Fruit fly (Drosophila melanogaster) whole organism, embryonic: Measurements from ENCODE around the gene CG18557.

Experiments used
- Asciz ChIP-seq: fragments of 200-800 bp; sonication (Bioruptor generic); optimal IDR thresholded peaks from 2 replicates; lab custom pipeline; 2017; ENCODE audit warnings: missing biosample characterization, mild to moderate bottlenecking, missing genetic modification characterization, missing genetic modification reagents
- BEAF-32 ChIP-seq: fragments of 200-800 bp; sonication (Bioruptor generic); optimal IDR thresholded peaks from 3 replicates; lab custom pipeline; 2017; ENCODE audit warnings: missing biosample characterization, missing genetic modification characterization, mild to moderate bottlenecking, moderate library complexity, missing genetic modification reagents
- BtbVII ChIP-seq: fragments of 200-800 bp; sonication (Bioruptor generic); optimal IDR thresholded peaks from 3 replicates; lab custom pipeline; 2017; ENCODE audit warnings: missing biosample characterization, mild to moderate bottlenecking, missing genetic modification characterization
- CG10431 ChIP-seq: fragments of 200-800 bp; sonication (Bioruptor generic); optimal IDR thresholded peaks from 3 replicates; lab custom pipeline; 2018; ENCODE audit warnings: missing biosample characterization, mild to moderate bottlenecking, missing genetic modification characterization
- CG11560 ChIP-seq: fragments of 200-800 bp; sonication (Bioruptor generic); IDR thresholded peaks from 3 replicates; pipeline ENCODE4 v1.3.6; 2022; ENCODE audit warnings: missing biosample characterization, missing genetic modification characterization
- CG11695 ChIP-seq: fragments of 200-800 bp; sonication (Bioruptor generic); IDR thresholded peaks from 3 replicates; pipeline ENCODE4 v1.3.6; 2022; ENCODE audit warnings: missing biosample characterization, missing genetic modification characterization
- CG14965 ChIP-seq: fragments of 200-800 bp; sonication (Bioruptor generic); optimal IDR thresholded peaks from 2 replicates; lab custom pipeline; 2016; ENCODE audit warnings: missing biosample characterization, missing genetic modification characterization, borderline replicate concordance
- CG15696 ChIP-seq: fragments of 200-800 bp; sonication (Bioruptor generic); optimal IDR thresholded peaks from 2 replicates; lab custom pipeline; 2019; ENCODE audit warnings: missing biosample characterization, mild to moderate bottlenecking, missing genetic modification characterization, moderate library complexity
- CG1602 ChIP-seq: fragments of 200-800 bp; sonication (Bioruptor generic); optimal IDR thresholded peaks from 3 replicates; lab custom pipeline; 2016; ENCODE audit warnings: missing biosample characterization, missing genetic modification characterization
- CG1832 ChIP-seq: fragments of 200-800 bp; sonication (Bioruptor generic); optimal IDR thresholded peaks from 2 replicates; lab custom pipeline; 2017; ENCODE audit warnings: missing biosample characterization, mild to moderate bottlenecking, missing genetic modification characterization, inconsistent platforms
- CG2889 ChIP-seq: fragments of 200-800 bp; sonication (Bioruptor generic); IDR thresholded peaks from 3 replicates; pipeline ENCODE4 v1.3.6; 2022; ENCODE audit warnings: missing biosample characterization, missing genetic modification characterization
- CG31441 ChIP-seq: fragments of 200-800 bp; sonication (Bioruptor generic); IDR thresholded peaks from 2 replicates; pipeline ENCODE4 v1.3.6; 2022; ENCODE audit warnings: missing biosample characterization, missing genetic modification characterization
- CG32772 ChIP-seq: fragments of 200-800 bp; sonication (Bioruptor generic); IDR thresholded peaks from 2 replicates; pipeline ENCODE4 v1.3.6; 2022; ENCODE audit warnings: missing biosample characterization, missing genetic modification characterization
- CG33557 ChIP-seq: fragments of 200-800 bp; sonication (Bioruptor generic); optimal IDR thresholded peaks from 2 replicates; lab custom pipeline; 2019; ENCODE audit warnings: missing biosample characterization, mild to moderate bottlenecking, missing genetic modification characterization, moderate library complexity
- CG6175 ChIP-seq: fragments of 200-800 bp; sonication (Bioruptor generic); IDR thresholded peaks from 3 replicates; pipeline ENCODE4 v1.3.6; 2022; ENCODE audit warnings: missing biosample characterization, missing genetic modification characterization
- D ChIP-seq, 2 experiments: fragments of 200-800 bp in 1 of 2; fragments of >200 bp in 1 of 2; sonication (Bioruptor generic) in 1 of 2; optimal IDR thresholded peaks; 2 replicates in 1 of 2; 3 replicates in 1 of 2; lab custom pipeline; 2017; ENCODE audit warnings: mild to moderate bottlenecking in 1 of 2, missing biosample characterization in 1 of 2, missing genetic modification characterization in 1 of 2, missing genetic modification reagents in 1 of 2
- Dfd ChIP-seq, 2 experiments: fragments of >200 bp; optimal IDR thresholded peaks; 2 replicates each; lab custom pipeline; 2017; ENCODE audit warnings: missing biosample characterization in 2 of 2, missing genetic modification characterization in 2 of 2
- ERR ChIP-seq: fragments of 200-800 bp; sonication (Bioruptor generic); optimal IDR thresholded peaks from 2 replicates; lab custom pipeline; 2016; ENCODE audit warnings: missing biosample characterization, missing genetic modification characterization
- Eip74EF ChIP-seq, 2 experiments: fragments of 200-800 bp in 1 of 2; fragments of >200 bp in 1 of 2; sonication (Bioruptor generic) in 1 of 2; optimal IDR thresholded peaks; 2 replicates each; lab custom pipeline; 2017 to 2019; ENCODE audit warnings: missing biosample characterization in 2 of 2, missing genetic modification characterization in 2 of 2, mild to moderate bottlenecking in 1 of 2, moderate library complexity in 1 of 2
- Fer1 ChIP-seq: fragments of 200-800 bp; sonication (Bioruptor generic); optimal IDR thresholded peaks from 2 replicates; lab custom pipeline; 2017; ENCODE audit warnings: missing biosample characterization, mild to moderate bottlenecking, missing genetic modification characterization
- Fer3 ChIP-seq: fragments of 200-800 bp; sonication (Bioruptor generic); optimal IDR thresholded peaks from 2 replicates; lab custom pipeline; 2018; ENCODE audit warnings: missing biosample characterization, mild to moderate bottlenecking, missing genetic modification characterization, moderate library complexity
- Gug ChIP-seq: fragments of 200-800 bp; sonication (Bioruptor generic); IDR thresholded peaks from 4 replicates; pipeline ENCODE4 v1.3.6; 2022; ENCODE audit warnings: missing biosample characterization, missing genetic modification characterization
- Med ChIP-seq: fragments of 200-800 bp; sonication (Bioruptor generic); peaks from one replicate; lab custom pipeline; 2016; ENCODE audit warnings: missing biosample characterization, missing genetic modification characterization, mild to moderate bottlenecking, inconsistent platforms, moderate library complexity
- NfI ChIP-seq: fragments of 200-800 bp; sonication (Bioruptor generic); optimal IDR thresholded peaks from 3 replicates; lab custom pipeline; 2018; ENCODE audit warnings: missing biosample characterization, mild to moderate bottlenecking, missing genetic modification characterization, moderate library complexity
- Pdp1 ChIP-seq, 2 experiments: fragments of 200-800 bp; sonication (Bioruptor generic); optimal IDR thresholded peaks; 3 replicates each; lab custom pipeline; 2016; ENCODE audit warnings: missing biosample characterization in 2 of 2, missing genetic modification characterization in 2 of 2, mild to moderate bottlenecking in 1 of 2, moderate library complexity in 1 of 2
- Sin3A ChIP-seq: fragments of >200 bp; optimal IDR thresholded peaks from 2 replicates; lab custom pipeline; 2018
- Sry-δ ChIP-seq: fragments of 200-800 bp; sonication (Bioruptor generic); optimal IDR thresholded peaks from 2 replicates; lab custom pipeline; 2016; ENCODE audit warnings: missing biosample characterization, missing genetic modification characterization
- Xbp1 ChIP-seq: fragments of 200-800 bp; sonication (Bioruptor generic); optimal IDR thresholded peaks from 3 replicates; lab custom pipeline; 2016; ENCODE audit warnings: missing biosample characterization, mild to moderate bottlenecking, missing genetic modification characterization
- YL-1 ChIP-seq: fragments of 200-800 bp; sonication (Bioruptor generic); optimal IDR thresholded peaks from 3 replicates; lab custom pipeline; 2017; ENCODE audit warnings: missing biosample characterization, mild to moderate bottlenecking, missing genetic modification characterization
- ab ChIP-seq: fragments of 200-800 bp; sonication (Bioruptor generic); optimal IDR thresholded peaks from 2 replicates; lab custom pipeline; 2016; ENCODE audit warnings: missing biosample characterization, missing genetic modification characterization
- ac ChIP-seq: fragments of 200-800 bp; sonication (Bioruptor generic); optimal IDR thresholded peaks from 3 replicates; lab custom pipeline; 2017; ENCODE audit warnings: missing biosample characterization, mild to moderate bottlenecking, missing genetic modification characterization
- ash1 ChIP-seq: fragments of 200-800 bp; sonication (Bioruptor generic); optimal IDR thresholded peaks from 2 replicates; lab custom pipeline; 2018; ENCODE audit warnings: missing biosample characterization, mild to moderate bottlenecking, missing genetic modification characterization
- bsh ChIP-seq, 2 experiments: fragments of 200-800 bp; sonication (Bioruptor generic); optimal IDR thresholded peaks; 2 replicates each; lab custom pipeline; 2017 to 2018; ENCODE audit warnings: mild to moderate bottlenecking in 2 of 2, missing biosample characterization in 2 of 2, missing genetic modification characterization in 2 of 2, moderate library complexity in 1 of 2
- chif ChIP-seq, 2 experiments: fragments of 200-800 bp; sonication (Bioruptor generic); optimal IDR thresholded peaks; 3 replicates each; lab custom pipeline; 2016; ENCODE audit warnings: missing biosample characterization in 2 of 2, missing genetic modification characterization in 2 of 2
- crc ChIP-seq: fragments of 200-800 bp; sonication (Bioruptor generic); optimal IDR thresholded peaks from 2 replicates; lab custom pipeline; 2016; ENCODE audit warnings: missing biosample characterization, missing genetic modification characterization
- crol ChIP-seq: fragments of 200-800 bp; sonication (Bioruptor generic); IDR thresholded peaks from 2 replicates; pipeline ENCODE4 v1.3.6; 2022; ENCODE audit warnings: missing biosample characterization, missing genetic modification characterization
- danr ChIP-seq: fragments of 200-800 bp; sonication (Bioruptor generic); IDR thresholded peaks from 2 replicates; pipeline ENCODE4 v1.3.6; 2022; ENCODE audit warnings: missing biosample characterization, missing genetic modification characterization
- ewg ChIP-seq: fragments of 200-800 bp; sonication (Bioruptor generic); optimal IDR thresholded peaks from 3 replicates; lab custom pipeline; 2017; ENCODE audit warnings: mild to moderate bottlenecking, missing biosample characterization, missing genetic modification reagents, missing genetic modification characterization
- grn ChIP-seq: fragments of 200-800 bp; sonication (Bioruptor generic); optimal IDR thresholded peaks from 3 replicates; lab custom pipeline; 2017; ENCODE audit warnings: missing biosample characterization, missing genetic modification characterization
- kah ChIP-seq: fragments of 200-800 bp; sonication (Bioruptor generic); optimal IDR thresholded peaks from 2 replicates; lab custom pipeline; 2018; ENCODE audit warnings: missing biosample characterization, mild to moderate bottlenecking, missing genetic modification characterization
- klu ChIP-seq: fragments of 200-800 bp; sonication (Bioruptor generic); IDR thresholded peaks from 2 replicates; pipeline ENCODE4 v1.3.6; 2022; ENCODE audit warnings: missing biosample characterization, missing genetic modification characterization
- org-1 ChIP-seq: fragments of 200-800 bp; sonication (Bioruptor generic); optimal IDR thresholded peaks from 2 replicates; lab custom pipeline; 2017; ENCODE audit warnings: missing biosample characterization, missing genetic modification characterization
- pho ChIP-seq: fragments of 200-800 bp; sonication (Bioruptor generic); optimal IDR thresholded peaks from 2 replicates; lab custom pipeline; 2016; ENCODE audit warnings: missing biosample characterization, missing genetic modification characterization
- pros ChIP-seq: fragments of 200-800 bp; sonication (Bioruptor generic); optimal IDR thresholded peaks from 3 replicates; lab custom pipeline; 2019; ENCODE audit warnings: missing biosample characterization, mild to moderate bottlenecking, missing genetic modification characterization, moderate library complexity
- ranshi ChIP-seq: fragments of 200-800 bp; sonication (Bioruptor generic); IDR thresholded peaks from 2 replicates; pipeline ENCODE4 v1.3.6; 2022; ENCODE audit warnings: missing biosample characterization, missing genetic modification characterization
- sna ChIP-seq: fragments of 200-800 bp; sonication (Bioruptor generic); IDR thresholded peaks from 2 replicates; pipeline ENCODE4 v1.3.6; 2022; ENCODE audit warnings: missing biosample characterization, missing genetic modification characterization; ENCODE audit not compliant: partially characterized antibody
- tll ChIP-seq, 2 experiments: fragments of 200-800 bp in 1 of 2; fragments of >200 bp in 1 of 2; sonication (Bioruptor generic) in 1 of 2; optimal IDR thresholded peaks; 2 replicates each; lab custom pipeline; 2017 to 2019; ENCODE audit warnings: missing biosample characterization in 2 of 2, missing genetic modification characterization in 2 of 2, mild to moderate bottlenecking in 1 of 2, moderate library complexity in 1 of 2
- toy ChIP-seq: fragments of 200-800 bp; sonication (Bioruptor generic); IDR thresholded peaks from 2 replicates; pipeline ENCODE4 v1.3.6; 2022; ENCODE audit warnings: missing biosample characterization, missing genetic modification characterization
- twi ChIP-seq: fragments of 200-800 bp; optimal IDR thresholded peaks from 2 replicates; lab custom pipeline; 2019; ENCODE audit warnings: missing biosample characterization, mild to moderate bottlenecking, missing genetic modification characterization, moderate library complexity
- zen ChIP-seq: fragments of 200-800 bp; sonication (Bioruptor generic); optimal IDR thresholded peaks from 3 replicates; lab custom pipeline; 2018; ENCODE audit warnings: missing biosample characterization, mild to moderate bottlenecking, missing genetic modification characterization, moderate library complexity

The CG18557 gene

dm6 chr2L:2888859-2889443, 43.4 kb upstream of the CG18557 start (continued):
- no peak for TF ChIP-seq Sry-δ
- TF ChIP-seq grn: no peak
- TF ChIP-seq CG2889 (GFP tag; lab: Robert Waterston, UW): no peak
- no peak for TF ChIP-seq crc (GFP tag; lab: Kevin White, UChicago)
- TF ChIP-seq Asciz (GFP tag; lab: Kevin White, UChicago): no peak
- TF ChIP-seq CG31441 (GFP tag; lab: Robert Waterston, UW): no peak
- TF ChIP-seq bsh (GFP tag; optimal IDR thresholded peaks at IDR 0.05; lab: Kevin White, UChicago): no peak
- TF ChIP-seq ERR (GFP tag; lab: Kevin White, UChicago): no peak
- TF ChIP-seq Eip74EF (GFP tag; optimal IDR thresholded peaks at IDR 0.05; lab: Kevin White, UChicago): no peak
- peak; percentile 34 for TF ChIP-seq zen (tag; lab: Kevin White, UChicago)
- peak in 1 of 2 experiments; percentile 86 for TF ChIP-seq tll (GFP tag; optimal IDR thresholded peaks at IDR 0.05; lab: Kevin White, UChicago)
- no peak for TF ChIP-seq pho
- no peak for TF ChIP-seq crol (GFP tag; lab: Robert Waterston, UW)
- TF ChIP-seq ash1 (GFP tag; lab: Kevin White, UChicago): no peak
- TF ChIP-seq klu (GFP tag; lab: Robert Waterston, UW): no peak
- TF ChIP-seq pros (GFP tag; lab: Kevin White, UChicago): peak; percentile 88
- peak; percentile 36 for TF ChIP-seq kah (GFP tag; lab: Kevin White, UChicago)
- TF ChIP-seq NfI (GFP tag; lab: Kevin White, UChicago): no peak
- no peak for TF ChIP-seq Xbp1 (GFP tag; lab: Kevin White, UChicago)
- TF ChIP-seq BEAF-32: no peak
- TF ChIP-seq ac (GFP tag; lab: Kevin White, UChicago): peak; percentile 63
- no peak for TF ChIP-seq CG11695 (GFP tag; lab: Robert Waterston, UW)
- TF ChIP-seq Gug (GFP tag; lab: Robert Waterston, UW): no peak
- peak; percentile 66 for TF ChIP-seq CG1832 (GFP tag; lab: Kevin White, UChicago)
- TF ChIP-seq CG15696: no peak
- no peak for TF ChIP-seq danr (GFP tag; lab: Robert Waterston, UW)
- TF ChIP-seq CG1602 (GFP tag; lab: Kevin White, UChicago): no peak
- no peak for TF ChIP-seq ewg (GFP tag; lab: Kevin White, UChicago)
- TF ChIP-seq org-1 (GFP tag; lab: Kevin White, UChicago): no peak
- no peak for TF ChIP-seq toy (GFP tag; lab: Robert Waterston, UW)
- TF ChIP-seq D (optimal IDR thresholded peaks at IDR 0.05; lab: Kevin White, UChicago): peak; percentile 64
- no peak for TF ChIP-seq D (GFP tag; optimal IDR thresholded peaks at IDR 0.05; lab: Kevin White, UChicago)
- no peak for TF ChIP-seq CG6175 (GFP tag; lab: Robert Waterston, UW)
- no peak for TF ChIP-seq YL-1
- TF ChIP-seq BtbVII: no peak
- no peak for TF ChIP-seq ranshi (GFP tag; lab: Robert Waterston, UW)
- TF ChIP-seq Pdp1 (GFP tag; optimal IDR thresholded peaks at IDR 0.05; lab: Kevin White, UChicago): no peak
- TF ChIP-seq chif (GFP tag; optimal IDR thresholded peaks at IDR 0.05; lab: Kevin White, UChicago): no peak
- no peak for TF ChIP-seq CG10431
- TF ChIP-seq Fer1 (GFP tag; lab: Kevin White, UChicago): no peak
- TF ChIP-seq ab (GFP tag; lab: Kevin White, UChicago): no peak
- TF ChIP-seq Med (GFP tag; lab: Kevin White, UChicago): peak; percentile 72
- no peak for TF ChIP-seq Sin3A (lab: Kevin White, UChicago)
- TF ChIP-seq CG32772 (GFP tag; lab: Robert Waterston, UW): no peak
- no peak for TF ChIP-seq Dfd (GFP tag; optimal IDR thresholded peaks at IDR 0.05; lab: Kevin White, UChicago)
- no peak for TF ChIP-seq CG33557 (GFP tag; lab: Kevin White, UChicago)
- TF ChIP-seq Fer3 (tag; lab: Kevin White, UChicago): no peak
- TF ChIP-seq CG14965: no peak
- TF ChIP-seq CG11560 (tag; lab: Robert Waterston, UW): no peak
- no peak for TF ChIP-seq sna
- TF ChIP-seq twi (tag; lab: Kevin White, UChicago): peak; percentile 75
